Worm (Caenorhabditis elegans): Measurements from ENCODE around the gene ins-22.

Gene ins-22

ce11 chrIII:10064140-10064539, 38.1 kb downstream of the ins-22 start, which contains the start of gene ekl-6 (continued):
- no peak for TF ChIP-seq ama-1 (optimal IDR thresholded peaks at IDR 0.05)
- TF ChIP-seq xbp-1 (tag; optimal IDR thresholded peaks at IDR 0.05): peak; percentile 76
- peak; percentile 90 for TF ChIP-seq ceh-90 (tag; optimal IDR thresholded peaks at IDR 0.05)
- TF ChIP-seq sptf-1 (tag; optimal IDR thresholded peaks at IDR 0.05): no peak
- peak; percentile 75 for TF ChIP-seq nhr-20 (tag; optimal IDR thresholded peaks at IDR 0.05)
- peak; percentile 54; the same call in 1 of the 2 replicates for TF ChIP-seq unc-98 (GFP tag; IDR thresholded peaks at IDR 0.05)
- TF ChIP-seq nhr-76 (tag; optimal IDR thresholded peaks at IDR 0.05): no peak
- TF ChIP-seq nhr-47 (tag; optimal IDR thresholded peaks at IDR 0.05): peak; percentile 80
- no peak for TF ChIP-seq ets-5 (GFP tag; IDR thresholded peaks at IDR 0.05)
- no peak for TF ChIP-seq aha-1 (tag; optimal IDR thresholded peaks at IDR 0.05)
- TF ChIP-seq tbx-2 (tag; optimal IDR thresholded peaks at IDR 0.05): peak; percentile 80
- TF ChIP-seq zag-1 (tag; optimal IDR thresholded peaks at IDR 0.05): no peak
- no peak for TF ChIP-seq C34B4.2 (tag; optimal IDR thresholded peaks at IDR 0.05)
- TF ChIP-seq pax-3 (tag; optimal IDR thresholded peaks at IDR 0.05): peak; percentile 77
- peak; percentile 1 for TF ChIP-seq C16A3.4 (tag; optimal IDR thresholded peaks at IDR 0.05)
- no peak for TF ChIP-seq unc-30 (tag; optimal IDR thresholded peaks at IDR 0.05)
- no peak for TF ChIP-seq mab-9 (GFP tag; IDR thresholded peaks at IDR 0.05)
- no peak for TF ChIP-seq lin-15B (tag; optimal IDR thresholded peaks at IDR 0.05)
- peak; percentile 82 for TF ChIP-seq sox-4 (tag; optimal IDR thresholded peaks at IDR 0.05)
- no peak for TF ChIP-seq pqm-1 (tag; optimal IDR thresholded peaks at IDR 0.05)
- TF ChIP-seq lin-13 (GFP tag; optimal IDR thresholded peaks at IDR 0.05): peak; percentile 25
- no peak for TF ChIP-seq nhr-28 (tag; optimal IDR thresholded peaks at IDR 0.05)
- TF ChIP-seq fkh-8 (tag; optimal IDR thresholded peaks at IDR 0.05): peak; percentile 40
- no peak for TF ChIP-seq unc-130 (tag; optimal IDR thresholded peaks at IDR 0.05)
- TF ChIP-seq unc-62 (GFP tag; optimal IDR thresholded peaks at IDR 0.05): no peak
- TF ChIP-seq alr-1 (tag; optimal IDR thresholded peaks at IDR 0.05; ENCODE audit: borderline replicate concordance): no peak
- TF ChIP-seq nhr-77 (tag; optimal IDR thresholded peaks at IDR 0.05): peak; percentile 21
- peak in 2 of 3 experiments; percentile 26 to 39 for TF ChIP-seq ceh-82 (tag; optimal IDR thresholded peaks at IDR 0.05)
- peak; percentile 39 to 41 for TF ChIP-seq lin-35 (GFP tag; optimal IDR thresholded peaks at IDR 0.05)
- no peak for TF ChIP-seq elt-3 (tag; optimal IDR thresholded peaks at IDR 0.05)
- TF ChIP-seq nhr-11 (tag; optimal IDR thresholded peaks at IDR 0.05): no peak
- peak; percentile 32 for TF ChIP-seq snpc-4 (tag; optimal IDR thresholded peaks at IDR 0.05)
- peak; percentile 73 for TF ChIP-seq egl-13 (tag; optimal IDR thresholded peaks at IDR 0.05)
- TF ChIP-seq nhr-90 (tag; optimal IDR thresholded peaks at IDR 0.05; ENCODE audit: poor library complexity): peak; percentile 87
- TF ChIP-seq ces-1 (GFP tag; optimal IDR thresholded peaks at IDR 0.05): no peak
- TF ChIP-seq nhr-237 (tag; optimal IDR thresholded peaks at IDR 0.05): no peak
- peak; percentile 48 for TF ChIP-seq Y116A8C.19 (tag; optimal IDR thresholded peaks at IDR 0.05; ENCODE audit: borderline replicate concordance)
- no peak for TF ChIP-seq hpl-2 (GFP tag; optimal IDR thresholded peaks at IDR 0.05)
- peak; percentile 47 for TF ChIP-seq mep-1 (tag; optimal IDR thresholded peaks at IDR 0.05)
- TF ChIP-seq fkh-4 (tag; optimal IDR thresholded peaks at IDR 0.05; ENCODE audit: borderline replicate concordance): peak; percentile 87
- no peak for TF ChIP-seq ztf-4 (tag; optimal IDR thresholded peaks at IDR 0.05)
- peak; percentile 36 for TF ChIP-seq sup-37 (GFP tag; optimal IDR thresholded peaks at IDR 0.05)
- TF ChIP-seq dsc-1 (tag; optimal IDR thresholded peaks at IDR 0.05): peak; percentile 79
- no peak for TF ChIP-seq hlh-17 (GFP tag; optimal IDR thresholded peaks at IDR 0.05; ENCODE audit: borderline replicate concordance)

ce11 chrIII:10069278-10069677, 43.2 kb downstream of the ins-22 start, which contains the start of gene T16G12.6:
TSS of gene T16G12.6 (plus strand) at chrIII:10069578.
- no peak for TF ChIP-seq nhr-11 (tag; optimal IDR thresholded peaks at IDR 0.05)
- TF ChIP-seq swsn-7 (tag; optimal IDR thresholded peaks at IDR 0.05): no peak
- TF ChIP-seq tbx-2 (tag; optimal IDR thresholded peaks at IDR 0.05): no peak
- TF ChIP-seq mep-1 (tag; optimal IDR thresholded peaks at IDR 0.05): no peak
- no peak for TF ChIP-seq nhr-47 (tag; optimal IDR thresholded peaks at IDR 0.05)
- no peak for TF ChIP-seq sup-37 (GFP tag; optimal IDR thresholded peaks at IDR 0.05)
- TF ChIP-seq efl-1 (optimal IDR thresholded peaks at IDR 0.05): no peak
- no peak for TF ChIP-seq efl-1 (GFP tag; optimal IDR thresholded peaks at IDR 0.05 in 1 of 2)
- no peak for TF ChIP-seq lsy-2 (tag; optimal IDR thresholded peaks at IDR 0.05)
- TF ChIP-seq nhr-76 (tag; optimal IDR thresholded peaks at IDR 0.05): no peak
- TF ChIP-seq pqm-1 (tag; optimal IDR thresholded peaks at IDR 0.05): no peak
- no peak for TF ChIP-seq F16B12.6 (tag; optimal IDR thresholded peaks at IDR 0.05)
- no peak for TF ChIP-seq snpc-4 (tag; optimal IDR thresholded peaks at IDR 0.05)
- no peak for TF ChIP-seq vab-15 (tag; optimal IDR thresholded peaks at IDR 0.05)
- TF ChIP-seq nhr-12 (tag; optimal IDR thresholded peaks at IDR 0.05): no peak
- TF ChIP-seq aly-2 (tag; optimal IDR thresholded peaks at IDR 0.05): no peak

Measured in whole organism, L1 larva.